Worm (Caenorhabditis elegans): ENCODE results near the gene F38B2.2.

Gene F38B2.2

ce11 chrX:11323225-11323624, 44.0 kb upstream of the F38B2.2 start:
- TF ChIP-seq pqm-1 (tag; optimal IDR thresholded peaks at IDR 0.05) (peak; percentile 19), eor-1 (tag; optimal IDR thresholded peaks at IDR 0.05) (no peak), elt-2 (tag; optimal IDR thresholded peaks at IDR 0.05) (peak; percentile 66), nhr-76 (tag; optimal IDR thresholded peaks at IDR 0.05) (no peak)

DNA sequence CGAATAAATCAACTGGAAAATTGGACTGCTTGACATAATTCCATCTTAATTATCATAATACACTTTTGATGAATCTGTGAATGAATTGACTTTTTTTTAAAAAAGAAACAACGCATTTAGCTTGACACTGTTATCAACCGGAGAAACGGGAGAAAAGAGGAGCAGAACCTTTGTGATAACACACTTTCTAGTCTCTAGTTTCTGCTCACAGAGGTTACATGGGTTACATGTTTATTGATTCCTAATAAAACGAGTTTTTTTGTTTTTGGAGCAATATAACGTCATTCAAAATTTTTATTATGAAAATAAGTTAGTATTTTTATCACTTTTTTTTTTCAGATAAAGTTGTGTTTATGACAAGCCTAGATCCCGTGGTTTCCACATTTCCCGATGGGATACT, 38.8 kb upstream of the F38B2.2 start, which contains the start of gene hizr-1:
Gene hizr-1, plus strand, starts transcription at position 340 of the 400 bp plus-strand sequence.
- no peak for TF ChIP-seq fos-1 (tag; optimal IDR thresholded peaks at IDR 0.05)
- peak; percentile 69 for TF ChIP-seq elt-2 (tag; optimal IDR thresholded peaks at IDR 0.05)
- no peak for TF ChIP-seq nhr-28 (tag; optimal IDR thresholded peaks at IDR 0.05)
- no peak for TF ChIP-seq ZK546.5 (tag; optimal IDR thresholded peaks at IDR 0.05)
- no peak for TF ChIP-seq ceh-28 (tag; optimal IDR thresholded peaks at IDR 0.05)
- no peak for TF ChIP-seq ceh-9 (tag; optimal IDR thresholded peaks at IDR 0.05)
- TF ChIP-seq ztf-4 (tag; optimal IDR thresholded peaks at IDR 0.05), result no peak
- TF ChIP-seq elt-1 (tag; optimal IDR thresholded peaks at IDR 0.05), result no peak
- peak; percentile 44 for TF ChIP-seq pqm-1 (tag; optimal IDR thresholded peaks at IDR 0.05)
- TF ChIP-seq snpc-4 (tag; optimal IDR thresholded peaks at IDR 0.05), result no peak
- no peak for TF ChIP-seq zag-1 (tag; optimal IDR thresholded peaks at IDR 0.05)
- no peak for TF ChIP-seq fkh-10 (GFP tag; optimal IDR thresholded peaks at IDR 0.05)
- no peak for TF ChIP-seq lsy-12 (tag; optimal IDR thresholded peaks at IDR 0.05)

DNA sequence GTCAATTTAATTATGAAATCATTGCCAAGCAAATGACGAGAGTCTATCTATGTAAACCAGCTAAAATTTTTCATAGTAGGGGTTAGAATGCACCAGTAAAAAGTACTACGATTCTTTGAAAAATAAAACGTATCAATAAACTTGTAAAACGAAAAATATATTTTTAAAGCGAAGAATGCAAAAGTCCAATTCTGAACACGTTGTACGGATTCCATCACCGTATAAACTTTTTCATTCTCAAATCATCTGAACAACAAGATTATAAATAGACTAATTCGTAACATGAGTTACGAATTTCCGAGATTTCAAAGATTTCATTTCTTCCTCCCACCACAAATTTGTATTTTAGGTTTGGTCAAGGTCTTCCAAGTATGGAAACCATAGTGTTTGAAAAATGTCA, 37.6 kb upstream of the F38B2.2 start, which contains the start of gene nlp-57:
Gene nlp-57, plus strand, starts transcription at position 301 of the 400 bp plus-strand sequence.
- TF ChIP-seq nhr-43 (tag; optimal IDR thresholded peaks at IDR 0.05; ENCODE audit: poor library complexity, severe bottlenecking), result no peak
- no peak for TF ChIP-seq nhr-12 (tag; optimal IDR thresholded peaks at IDR 0.05)
- TF ChIP-seq elt-2 (tag; optimal IDR thresholded peaks at IDR 0.05), result no peak
- TF ChIP-seq lin-15B (tag; optimal IDR thresholded peaks at IDR 0.05), result no peak
- no peak for TF ChIP-seq nhr-23 (tag; optimal IDR thresholded peaks at IDR 0.05)
- TF ChIP-seq elt-1 (tag; optimal IDR thresholded peaks at IDR 0.05), result no peak

DNA sequence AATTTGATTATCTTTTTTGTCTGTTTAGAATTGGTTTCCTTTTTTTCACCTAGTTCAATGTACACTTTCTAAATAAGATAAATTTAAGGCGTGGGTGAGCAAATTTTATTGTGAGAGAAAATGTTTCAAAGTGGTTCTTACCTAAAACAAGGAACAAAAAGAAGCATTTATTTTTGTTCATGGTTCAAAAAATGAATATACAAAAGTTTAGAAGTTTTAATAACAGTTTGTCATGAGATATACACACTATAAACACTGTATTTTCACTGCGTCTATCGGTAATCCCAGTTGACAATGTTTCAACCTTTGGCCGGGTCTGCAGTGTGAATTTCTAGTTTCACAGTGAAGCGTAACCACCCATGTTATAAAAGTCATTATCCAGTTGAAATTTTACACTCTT, 36.2 kb upstream of the F38B2.2 start, which contains the start of gene F08G12.11:
Gene F08G12.11, minus strand, starts transcription at position 181 of the 400 bp plus-strand sequence.
- TF ChIP-seq R02D3.7 (tag; optimal IDR thresholded peaks at IDR 0.05) (no peak), ama-1 (optimal IDR thresholded peaks at IDR 0.05) (no peak), lsy-12 (tag; optimal IDR thresholded peaks at IDR 0.05) (no peak), elt-3 (tag; optimal IDR thresholded peaks at IDR 0.05) (no peak), nhr-76 (tag; optimal IDR thresholded peaks at IDR 0.05) (no peak), mml-1 (tag; optimal IDR thresholded peaks at IDR 0.05) (no peak), elt-2 (tag; optimal IDR thresholded peaks at IDR 0.05) (no peak), ztf-4 (tag; optimal IDR thresholded peaks at IDR 0.05) (no peak)

DNA sequence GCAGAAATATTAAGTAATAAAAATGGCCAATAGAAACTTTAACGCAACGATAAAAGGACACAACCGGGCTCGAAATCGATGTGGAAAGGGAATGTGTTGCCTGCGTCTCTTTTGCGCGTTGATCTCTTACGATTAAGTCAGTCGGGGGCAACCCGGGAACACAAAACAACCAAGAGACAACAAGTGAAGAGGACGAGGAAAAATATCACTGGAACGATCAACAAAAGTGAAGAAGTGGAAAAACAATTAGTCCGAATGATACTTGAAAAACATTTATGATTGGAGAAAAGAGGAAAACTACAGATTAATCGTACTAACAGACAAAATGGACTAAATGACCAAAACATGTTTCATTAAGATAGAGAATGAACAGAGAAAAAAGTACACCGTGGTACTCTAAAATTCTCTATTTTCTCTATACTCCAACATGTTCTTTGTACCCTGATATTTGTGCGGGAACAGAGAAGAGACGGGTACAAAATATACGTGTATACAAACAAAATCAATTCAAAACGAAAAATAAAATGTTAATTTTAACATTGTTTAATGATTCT, 31.2 kb upstream of the F38B2.2 start, which contains the start of gene F08G12.5:
Gene F08G12.5, minus strand, starts transcription at position 1 of the 554 bp plus-strand sequence.
- TF ChIP-seq egl-27 (tag; optimal IDR thresholded peaks at IDR 0.05) (no peak), snpc-4 (tag; optimal IDR thresholded peaks at IDR 0.05) (no peak), fkh-10 (GFP tag; optimal IDR thresholded peaks at IDR 0.05) (no peak), nhr-237 (tag; optimal IDR thresholded peaks at IDR 0.05) (no peak), pqm-1 (tag; optimal IDR thresholded peaks at IDR 0.05) (peak; percentile 10), pha-4 (tag; optimal IDR thresholded peaks at IDR 0.05) (peak; percentile 57), ceh-9 (tag; optimal IDR thresholded peaks at IDR 0.05) (no peak), egl-5 (tag; optimal IDR thresholded peaks at IDR 0.05) (peak; percentile 0)

DNA sequence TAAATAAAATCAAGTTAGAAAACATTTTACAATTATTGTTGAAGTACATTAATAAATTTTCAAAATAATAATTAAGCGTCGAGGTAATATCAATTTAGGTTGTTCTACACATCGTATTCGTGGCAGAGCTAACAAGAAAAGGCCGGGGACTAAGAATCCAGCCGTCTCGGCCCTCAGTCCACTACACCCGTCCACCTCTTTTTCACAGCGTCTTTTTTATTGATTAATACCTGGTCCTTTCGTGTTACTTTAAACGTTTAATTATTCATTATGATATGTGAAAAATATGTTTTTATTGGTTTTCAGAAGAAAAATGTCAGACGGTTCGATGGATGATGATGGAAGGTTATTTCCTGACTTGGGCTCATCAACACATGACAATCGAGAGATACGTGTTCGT, 27.9 kb upstream of the F38B2.2 start, which contains the start of gene vhl-1:
Gene vhl-1, plus strand, starts transcription at position 301 of the 400 bp plus-strand sequence.
- TF ChIP-seq nhr-11 (tag; optimal IDR thresholded peaks at IDR 0.05) (no peak), ceh-9 (tag; optimal IDR thresholded peaks at IDR 0.05) (no peak), egl-27 (tag; optimal IDR thresholded peaks at IDR 0.05) (no peak), nfya-1 (tag; optimal IDR thresholded peaks at IDR 0.05; ENCODE audit: insufficient read depth) (no peak), nhr-76 (tag; optimal IDR thresholded peaks at IDR 0.05) (no peak), ama-1 (optimal IDR thresholded peaks at IDR 0.05) (no peak), nhr-77 (tag; optimal IDR thresholded peaks at IDR 0.05) (no peak), egl-5 (tag; optimal IDR thresholded peaks at IDR 0.05) (no peak), ZK546.5 (tag; optimal IDR thresholded peaks at IDR 0.05) (no peak), daf-12 (tag; optimal IDR thresholded peaks at IDR 0.05) (no peak), ceh-82 (tag; optimal IDR thresholded peaks at IDR 0.05) (no peak), fos-1 (tag; optimal IDR thresholded peaks at IDR 0.05) (no peak)

Data from whole organism, L3 larva.